Fruit fly (Drosophila melanogaster): ENCODE data around the gene CG15172.

CG15172 gene

dm6 chr2L:19011895-19012645 lies 10.1 kb upstream of the CG15172 start (continued):
- peak; percentile 71 for TF ChIP-seq croc (GFP tag; conservative IDR thresholded peaks at IDR 0.05)
- no peak for TF ChIP-seq kni (GFP tag; optimal IDR thresholded peaks at IDR 0.05)
- peak; percentile 90 for TF ChIP-seq lilli (GFP tag; optimal IDR thresholded peaks at IDR 0.05)
- TF ChIP-seq chn (GFP tag; optimal IDR thresholded peaks at IDR 0.05): peak; percentile 74
- peak; percentile 76 for TF ChIP-seq gce (GFP tag; IDR thresholded peaks at IDR 0.05)
- TF ChIP-seq pum (GFP tag; optimal IDR thresholded peaks at IDR 0.05): peak; percentile 74
- TF ChIP-seq CG9437 (GFP tag; optimal IDR thresholded peaks at IDR 0.05): peak; percentile 65
- peak; percentile 49 for TF ChIP-seq CG4617 (GFP tag; optimal IDR thresholded peaks at IDR 0.05; ENCODE audit: borderline replicate concordance)
- peak; percentile 71 for TF ChIP-seq tup (GFP tag; optimal IDR thresholded peaks at IDR 0.05)
- TF ChIP-seq CG4404 (GFP tag; IDR thresholded peaks at IDR 0.05): peak; percentile 76
- peak; percentile 44 for TF ChIP-seq CG8281 (tag; optimal IDR thresholded peaks at IDR 0.05)
- peak; percentile 42 for TF ChIP-seq CG2875 (GFP tag; optimal IDR thresholded peaks at IDR 0.05)
- TF ChIP-seq pho (GFP tag; optimal IDR thresholded peaks at IDR 0.05): peak; percentile 80
- TF ChIP-seq CG9876 (GFP tag; optimal IDR thresholded peaks at IDR 0.05): peak; percentile 62
- TF ChIP-seq nom (GFP tag; optimal IDR thresholded peaks at IDR 0.05): no peak
- 0 out of 2 replicates have a peak, but pooled peaks have one; percentile 8 for TF ChIP-seq dimm (GFP tag; IDR thresholded peaks at IDR 0.05)
- TF ChIP-seq tna (GFP tag; IDR thresholded peaks at IDR 0.05; ENCODE audit: partially characterized antibody): no peak
- peak; percentile 34 for TF ChIP-seq nerfin-1 (tag; optimal IDR thresholded peaks at IDR 0.05)
- TF ChIP-seq Lpt (GFP tag; optimal IDR thresholded peaks at IDR 0.05): no peak
- peak; percentile 65 for TF ChIP-seq CG11398 (GFP tag; optimal IDR thresholded peaks at IDR 0.05)
- TF ChIP-seq C15 (GFP tag; IDR thresholded peaks at IDR 0.05): no peak
- TF ChIP-seq Sox102F (GFP tag; optimal IDR thresholded peaks at IDR 0.05): peak; percentile 81
- peak; percentile 88 for TF ChIP-seq CG10366 (GFP tag; IDR thresholded peaks at IDR 0.05)
- TF ChIP-seq ase (GFP tag; IDR thresholded peaks at IDR 0.05): peak; percentile 80
- TF ChIP-seq NC2β (GFP tag; optimal IDR thresholded peaks at IDR 0.05): peak; percentile 56
- peak; percentile 5 for TF ChIP-seq CG2202 (tag; optimal IDR thresholded peaks at IDR 0.05)
- peak; percentile 97 for TF ChIP-seq D19B (GFP tag; optimal IDR thresholded peaks at IDR 0.05)
- peak; percentile 21; the same call in 1 of the 2 replicates for TF ChIP-seq CG10321 (GFP tag; IDR thresholded peaks at IDR 0.05)
- TF ChIP-seq CkIIα-i1 (GFP tag; IDR thresholded peaks at IDR 0.05): no peak
- peak; percentile 84 for TF ChIP-seq CoRest (tag; optimal IDR thresholded peaks at IDR 0.05)
- TF ChIP-seq CG15479 (GFP tag; optimal IDR thresholded peaks at IDR 0.05): no peak
- TF ChIP-seq aop (GFP tag; IDR thresholded peaks at IDR 0.05): no peak
- TF ChIP-seq CG9817 (tag; optimal IDR thresholded peaks at IDR 0.05): peak; percentile 76
- TF ChIP-seq ttk (GFP tag; IDR thresholded peaks at IDR 0.05): peak; percentile 86
- TF ChIP-seq Tbp (GFP tag; optimal IDR thresholded peaks at IDR 0.05): no peak
- TF ChIP-seq CG7928 (GFP tag; optimal IDR thresholded peaks at IDR 0.05): peak; percentile 54
- peak; percentile 7 for TF ChIP-seq grn (GFP tag; optimal IDR thresholded peaks at IDR 0.05)
- TF ChIP-seq CG13424 (tag; optimal IDR thresholded peaks at IDR 0.05): peak; percentile 80
- peak; percentile 68 for TF ChIP-seq CG4820 (GFP tag; optimal IDR thresholded peaks at IDR 0.05)
- peak; percentile 67 for TF ChIP-seq CG43689 (GFP tag; IDR thresholded peaks at IDR 0.05)
- TF ChIP-seq CG3407 (GFP tag; optimal IDR thresholded peaks at IDR 0.05): peak; percentile 43
- TF ChIP-seq eve (GFP tag; optimal IDR thresholded peaks at IDR 0.05): no peak
- TF ChIP-seq CG6683 (GFP tag; optimal IDR thresholded peaks at IDR 0.05): peak; percentile 60
- TF ChIP-seq gfzf (GFP tag; optimal IDR thresholded peaks at IDR 0.05): no peak
- peak; percentile 96 for TF ChIP-seq abd-A (tag; optimal IDR thresholded peaks at IDR 0.05)
- peak; percentile 68; the same call in 2 of the 3 replicates for TF ChIP-seq jigr1 (GFP tag; IDR thresholded peaks at IDR 0.05)
- TF ChIP-seq Atf-2 (GFP tag; optimal IDR thresholded peaks at IDR 0.05): peak; percentile 76
- peak; percentile 85 for TF ChIP-seq CG32532 (GFP tag; IDR thresholded peaks at IDR 0.05)
- peak; percentile 74 for TF ChIP-seq unpg (GFP tag; optimal IDR thresholded peaks at IDR 0.05)
